Worm (Caenorhabditis elegans) whole organism, L4 larva: ENCODE results near the gene T21D12.12.

Experiments used
- aly-2 ChIP-seq: sonication (generic microtip); optimal IDR thresholded peaks from 2 replicates; lab custom pipeline; 2018; ENCODE audit warnings: missing biosample characterization, missing genetic modification characterization
- lsy-2 ChIP-seq, 2 experiments: fragments of 150-350 bp in 1 of 2; sonication (generic microtip) in 1 of 2; optimal IDR thresholded peaks; 2 replicates each; lab custom pipeline; 2014 to 2017; ENCODE audit warnings: missing biosample characterization in 2 of 2, missing genetic modification characterization in 2 of 2
- zfp-3 ChIP-seq: fragments of 200-800 bp; sonication (Bioruptor generic); conservative IDR thresholded peaks from 2 replicates; pipeline ENCODE4 v1.3.6; 2022; ENCODE audit warnings: missing genetic modification reagents, missing genetic modification characterization, missing compliant biosample characterization

DNA sequence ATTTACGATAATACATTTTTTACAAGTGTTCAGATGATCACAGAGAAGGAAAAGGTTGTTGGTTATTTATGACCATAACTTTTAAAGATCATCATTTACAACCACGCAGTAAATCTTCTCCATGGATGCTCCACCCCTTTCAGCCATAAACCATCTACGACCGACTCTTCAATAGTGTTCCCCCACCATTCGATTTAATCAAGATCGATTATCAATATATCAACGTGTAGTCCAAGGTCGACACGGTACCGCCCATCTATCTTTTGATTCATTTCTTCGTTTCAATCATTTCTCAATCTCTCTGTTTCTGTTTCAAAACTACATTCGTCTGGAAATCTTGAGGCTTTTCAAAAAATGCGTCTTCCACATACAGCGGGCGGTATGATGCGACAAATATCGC lies 21.4 kb upstream of the T21D12.12 start, which contains the start of gene aass-1:
- TF ChIP-seq lsy-2 (tag; optimal IDR thresholded peaks at IDR 0.05; lab: Kevin White, UChicago) (no peak), zfp-3 (no peak), aly-2 (no peak)
